Worm (Caenorhabditis elegans) whole organism, young adult: Measurements from ENCODE around the gene F35E8.6.

Experiments used
- mel-28 ChIP-seq: sonication (generic microtip); optimal IDR thresholded peaks from 2 replicates; lab custom pipeline; 2016; ENCODE audit warnings: borderline replicate concordance, mild to moderate bottlenecking, missing genetic modification characterization, missing compliant biosample characterization
- sptf-2 ChIP-seq: fragments of 200-800 bp; sonication (Bioruptor generic); optimal IDR thresholded peaks from 2 replicates; lab custom pipeline; 2018; ENCODE audit warnings: mild to moderate bottlenecking, missing genetic modification characterization, missing compliant biosample characterization
- unc-130 ChIP-seq: sonication (generic microtip); optimal IDR thresholded peaks from 2 replicates; lab custom pipeline; 2016; ENCODE audit warnings: missing genetic modification reagents, missing genetic modification characterization, missing compliant biosample characterization

DNA sequence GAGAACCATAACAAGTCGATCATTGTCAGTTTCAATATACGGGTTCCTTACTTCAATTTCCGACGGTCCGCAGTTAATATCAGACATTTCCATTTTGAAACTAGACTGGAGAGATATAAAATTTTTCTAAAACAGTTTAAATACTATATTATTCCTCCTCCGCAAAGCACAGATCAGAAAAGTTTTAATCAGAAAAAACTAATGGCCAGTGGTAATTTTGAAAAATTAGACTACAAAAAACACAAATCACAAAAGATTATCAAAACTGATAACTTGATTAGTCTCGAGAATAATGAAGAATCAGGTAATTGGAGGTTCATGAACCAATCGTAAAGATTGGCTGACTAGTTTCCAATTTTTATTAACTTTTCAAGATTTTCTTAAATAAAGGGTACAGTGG lies 26.0 kb upstream of the F35E8.6 start, which contains the start of gene T06C12.9:
- no peak for TF ChIP-seq mel-28 (tag; lab: Kevin White, UChicago)
- no peak for TF ChIP-seq sptf-2 (GFP tag; lab: Kevin White, UChicago)
- no peak for TF ChIP-seq unc-130 (GFP tag; lab: Kevin White, UChicago)
